Worm (Caenorhabditis elegans) whole organism, L3 larva: Measurements from ENCODE around the gene sec-61.G.
A peak's percentile ranks its signal among the peaks of the same experiment; 100 is the strongest.

ENCODE experiments used
- ZK546.5 ChIP-seq: sonication (generic microtip); optimal IDR thresholded peaks from 2 replicates; lab custom pipeline; 2017; ENCODE audit warnings: missing biosample characterization, missing genetic modification characterization
- aly-2 ChIP-seq: fragments of 150-350 bp; optimal IDR thresholded peaks from 2 replicates; lab custom pipeline; 2014; ENCODE audit warnings: missing biosample characterization, missing genetic modification characterization
- ama-1 ChIP-seq: fragments of 150-350 bp; optimal IDR thresholded peaks from 2 replicates; lab custom pipeline; 2018
- ceh-16 ChIP-seq: sonication (generic microtip); optimal IDR thresholded peaks from 2 replicates; lab custom pipeline; 2017; ENCODE audit warnings: missing biosample characterization, missing genetic modification characterization
- ceh-28 ChIP-seq: fragments of 150-350 bp; optimal IDR thresholded peaks from 2 replicates; lab custom pipeline; 2014; ENCODE audit warnings: missing biosample characterization, missing genetic modification reagents, missing genetic modification characterization
- ceh-82 ChIP-seq: fragments of 150-350 bp; optimal IDR thresholded peaks from 2 replicates; lab custom pipeline; 2014; ENCODE audit warnings: missing biosample characterization, missing genetic modification characterization
- ceh-9 ChIP-seq: sonication (generic microtip); optimal IDR thresholded peaks from 2 replicates; lab custom pipeline; 2018; ENCODE audit warnings: missing biosample characterization, missing genetic modification characterization
- daf-12 ChIP-seq: fragments of 150-350 bp; optimal IDR thresholded peaks from 2 replicates; lab custom pipeline; 2014; ENCODE audit warnings: missing biosample characterization, missing genetic modification reagents, missing genetic modification characterization
- egl-5 ChIP-seq: fragments of 150-350 bp; optimal IDR thresholded peaks from 2 replicates; lab custom pipeline; 2017; ENCODE audit warnings: missing biosample characterization, missing genetic modification reagents, missing genetic modification characterization, inconsistent platforms
- elt-2 ChIP-seq: sonication (generic microtip); optimal IDR thresholded peaks from 2 replicates; lab custom pipeline; 2016; ENCODE audit warnings: missing genetic modification reagents, mild to moderate bottlenecking, missing genetic modification characterization, missing compliant biosample characterization
- elt-3 ChIP-seq, 3 experiments: fragments of 150-350 bp in 1 of 3; sonication (generic microtip) in 2 of 3; optimal IDR thresholded peaks; 2 replicates in 2 of 3; 4 replicates in 1 of 3; lab custom pipeline; 2014 to 2017; ENCODE audit warnings: missing biosample characterization in 3 of 3, missing genetic modification characterization in 3 of 3
- eor-1 ChIP-seq, 2 experiments: fragments of 150-350 bp; optimal IDR thresholded peaks; 2 replicates each; lab custom pipeline; 2014 to 2018; ENCODE audit warnings: missing biosample characterization in 2 of 2, missing genetic modification characterization in 2 of 2
- fkh-10 ChIP-seq: sonication (generic microtip); optimal IDR thresholded peaks from 2 replicates; lab custom pipeline; 2017; ENCODE audit warnings: missing biosample characterization, missing genetic modification reagents, missing genetic modification characterization
- fkh-2 ChIP-seq: fragments of 150-350 bp; optimal IDR thresholded peaks from 2 replicates; lab custom pipeline; 2014; ENCODE audit warnings: missing biosample characterization, missing genetic modification reagents, missing genetic modification characterization
- jun-1 ChIP-seq: fragments of 150-350 bp; optimal IDR thresholded peaks from 2 replicates; lab custom pipeline; 2014; ENCODE audit warnings: missing biosample characterization, missing genetic modification reagents, missing genetic modification characterization
- lin-15B ChIP-seq: fragments of 150-350 bp; optimal IDR thresholded peaks from 2 replicates; lab custom pipeline; 2014; ENCODE audit warnings: missing biosample characterization, missing genetic modification characterization
- lin-39 ChIP-seq: fragments of 150-350 bp; optimal IDR thresholded peaks from 2 replicates; lab custom pipeline; 2018; ENCODE audit warnings: missing biosample characterization, missing genetic modification reagents, missing genetic modification characterization
- lsy-12 ChIP-seq: sonication (generic microtip); optimal IDR thresholded peaks from 2 replicates; lab custom pipeline; 2016; ENCODE audit warnings: mild to moderate bottlenecking, missing genetic modification characterization, missing compliant biosample characterization
- mdl-1 ChIP-seq: fragments of 150-350 bp; optimal IDR thresholded peaks from 2 replicates; lab custom pipeline; 2014; ENCODE audit warnings: missing biosample characterization, missing genetic modification characterization
- nhr-11 ChIP-seq: fragments of 150-350 bp; optimal IDR thresholded peaks from 2 replicates; lab custom pipeline; 2014; ENCODE audit warnings: missing biosample characterization, missing genetic modification characterization
- nhr-23 ChIP-seq: fragments of 150-350 bp; optimal IDR thresholded peaks from 2 replicates; lab custom pipeline; 2014; ENCODE audit warnings: missing biosample characterization, missing genetic modification reagents, missing genetic modification characterization
- nhr-237 ChIP-seq: fragments of 150-350 bp; optimal IDR thresholded peaks from 2 replicates; lab custom pipeline; 2014; ENCODE audit warnings: missing biosample characterization, missing genetic modification characterization
- nhr-43 ChIP-seq: sonication (generic microtip); optimal IDR thresholded peaks from 2 replicates; lab custom pipeline; 2016; ENCODE audit warnings: mild to moderate bottlenecking, missing genetic modification characterization, missing compliant biosample characterization; ENCODE audit not compliant: poor library complexity, severe bottlenecking
- nhr-67 ChIP-seq: fragments of 150-350 bp; optimal IDR thresholded peaks from 2 replicates; lab custom pipeline; 2014; ENCODE audit warnings: missing biosample characterization, missing genetic modification characterization
- nhr-76 ChIP-seq: fragments of 150-350 bp; sonication (generic microtip); optimal IDR thresholded peaks from 5 replicates; lab custom pipeline; 2014; ENCODE audit warnings: missing biosample characterization, missing genetic modification characterization
- nhr-77 ChIP-seq: fragments of 150-350 bp; optimal IDR thresholded peaks from 2 replicates; lab custom pipeline; 2014; ENCODE audit warnings: missing biosample characterization, missing genetic modification characterization
- pha-4 ChIP-seq: fragments of 150-350 bp; optimal IDR thresholded peaks from 2 replicates; lab custom pipeline; 2014; ENCODE audit warnings: missing biosample characterization, missing genetic modification reagents, missing genetic modification characterization
- pqm-1 ChIP-seq: fragments of 150-350 bp; optimal IDR thresholded peaks from 2 replicates; lab custom pipeline; 2017; ENCODE audit warnings: missing biosample characterization, missing genetic modification characterization, inconsistent platforms
- skn-1 ChIP-seq: fragments of 150-350 bp; optimal IDR thresholded peaks from 2 replicates; lab custom pipeline; 2014; ENCODE audit warnings: missing biosample characterization, missing genetic modification characterization
- snpc-4 ChIP-seq: fragments of 150-350 bp; optimal IDR thresholded peaks from 2 replicates; lab custom pipeline; 2014; ENCODE audit warnings: missing biosample characterization, missing genetic modification characterization
- tbx-2 ChIP-seq: sonication (generic microtip); optimal IDR thresholded peaks from 2 replicates; lab custom pipeline; 2016; ENCODE audit warnings: mild to moderate bottlenecking, missing genetic modification characterization, missing compliant biosample characterization
- unc-62 ChIP-seq: fragments of 150-350 bp; sonication (generic microtip); optimal IDR thresholded peaks from 4 replicates; lab custom pipeline; 2014; ENCODE audit warnings: missing biosample characterization, missing genetic modification reagents, missing genetic modification characterization
- zag-1 ChIP-seq: fragments of 150-350 bp; optimal IDR thresholded peaks from 2 replicates; lab custom pipeline; 2014; ENCODE audit warnings: missing biosample characterization, missing genetic modification characterization
- ztf-11 ChIP-seq: fragments of 150-350 bp; optimal IDR thresholded peaks from 2 replicates; lab custom pipeline; 2014; ENCODE audit warnings: missing biosample characterization, missing genetic modification characterization
- ztf-4 ChIP-seq: fragments of 150-350 bp; optimal IDR thresholded peaks from 2 replicates; lab custom pipeline; 2014; ENCODE audit warnings: missing biosample characterization, missing genetic modification characterization

Gene sec-61.G

DNA sequence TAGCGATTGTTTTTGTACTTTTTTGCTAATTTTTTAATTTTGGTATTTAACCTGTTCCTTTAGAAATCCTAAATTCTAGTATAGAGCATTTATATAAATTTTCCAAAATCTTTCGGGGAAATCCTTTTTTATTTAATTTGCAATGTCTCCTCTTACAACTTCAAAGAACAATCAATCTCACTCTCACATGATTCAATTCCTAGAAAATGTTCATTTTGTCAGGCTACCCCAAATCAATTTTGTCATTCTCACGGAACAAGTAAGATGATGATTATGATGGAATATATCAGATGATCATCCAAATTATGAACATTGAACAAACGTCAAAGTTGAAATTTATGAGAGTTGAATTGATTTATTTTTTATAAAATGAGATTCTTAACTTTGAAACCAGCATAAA, 40.4 kb upstream of the sec-61.G start:
- peak; percentile 42 for TF ChIP-seq nhr-43 (tag; lab: Kevin White, UChicago)
- TF ChIP-seq fkh-10 (GFP tag; lab: Kevin White, UChicago): peak; percentile 85
- TF ChIP-seq nhr-23 (tag; lab: Kevin White, UChicago): peak; percentile 58
- TF ChIP-seq nhr-11 (tag; lab: Kevin White, UChicago): peak; percentile 37
- TF ChIP-seq egl-5: no peak
- no peak for TF ChIP-seq daf-12 (tag; lab: Kevin White, UChicago)

DNA sequence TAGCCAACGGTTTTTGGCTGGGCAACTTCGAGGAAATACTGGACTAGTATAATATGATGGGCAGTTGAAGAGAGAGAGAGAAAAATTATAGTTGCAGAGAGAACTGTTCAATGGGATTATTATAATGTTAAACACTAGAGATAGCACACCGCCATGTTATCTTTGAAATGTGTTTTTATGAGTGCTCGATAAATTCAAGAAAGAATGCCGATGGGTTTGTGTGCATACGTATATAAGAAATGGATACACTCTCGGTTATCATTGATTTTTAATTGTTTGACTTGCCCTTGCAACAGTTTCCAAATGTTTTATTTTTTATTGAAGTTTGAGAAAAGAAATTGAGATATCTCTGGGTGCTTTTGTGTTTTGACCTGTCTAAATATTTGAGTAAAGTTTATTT, 39.7 kb upstream of the sec-61.G start, which contains the start of gene F17C11.12:
Gene F17C11.12 (minus strand): TSS at position 240 of the 400 bp plus-strand sequence.
- TF ChIP-seq elt-2 (tag; lab: Kevin White, UChicago) (peak; percentile 91), pqm-1 (tag; lab: Kevin White, UChicago) (peak; percentile 86), ceh-28 (no peak)

DNA sequence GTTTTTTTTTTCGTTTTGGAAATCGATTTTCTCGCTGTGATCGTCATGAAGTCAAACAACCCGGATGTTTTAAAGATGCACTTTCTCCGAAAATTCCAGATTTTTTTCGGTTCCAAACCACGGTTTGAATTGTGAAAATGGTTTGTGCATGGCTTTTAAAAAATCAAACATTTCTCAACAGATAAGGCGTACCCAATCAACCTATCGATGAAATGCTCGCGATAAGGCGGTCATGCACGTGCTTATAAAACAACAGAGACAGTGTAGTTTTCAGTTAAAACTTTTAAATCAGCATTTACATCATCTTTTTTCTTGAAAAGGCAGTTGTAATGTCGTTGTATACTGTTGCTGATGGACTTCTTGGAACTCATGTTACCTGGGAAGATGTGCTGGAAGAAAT, 35.5 kb upstream of the sec-61.G start, which contains the start of gene F58B4.5:
Gene F58B4.5 (plus strand): TSS at position 283 of the 400 bp plus-strand sequence.
- peak; percentile 94 for TF ChIP-seq elt-2 (tag; lab: Kevin White, UChicago)
- no peak for TF ChIP-seq ceh-9
- TF ChIP-seq ztf-11: no peak
- TF ChIP-seq pqm-1 (tag; lab: Kevin White, UChicago): peak; percentile 29
- no peak for TF ChIP-seq nhr-11 (tag; lab: Kevin White, UChicago)

DNA sequence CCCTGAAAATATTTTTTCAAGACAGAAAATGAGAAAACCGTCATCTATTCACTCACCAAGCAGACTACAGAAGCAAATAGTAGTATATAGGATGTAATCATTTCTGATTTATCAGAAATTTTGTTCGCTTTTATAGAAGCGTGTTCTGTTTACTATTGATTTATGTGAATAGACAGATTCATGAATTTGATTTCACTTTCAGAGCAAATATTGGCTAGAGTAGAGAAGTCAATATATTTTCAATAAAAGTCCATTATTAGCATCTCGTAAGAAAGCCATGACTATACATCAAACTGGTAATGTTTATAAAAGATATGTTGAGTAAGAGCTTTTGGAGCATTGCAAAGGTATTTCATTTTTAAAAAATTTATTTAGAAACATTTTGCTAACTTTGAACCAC, 34.2 kb upstream of the sec-61.G start, which contains the start of gene scvp-1:
Gene scvp-1 (minus strand): TSS at position 101 of the 400 bp plus-strand sequence.
- TF ChIP-seq nhr-67: no peak
- TF ChIP-seq lin-15B: no peak
- TF ChIP-seq skn-1 (tag; lab: Kevin White, UChicago): no peak
- TF ChIP-seq fkh-2 (tag; lab: Kevin White, UChicago): no peak
- TF ChIP-seq ceh-28: no peak
- no peak for TF ChIP-seq jun-1 (tag; lab: Kevin White, UChicago)
- TF ChIP-seq pha-4 (tag; lab: Kevin White, UChicago): no peak
- no peak for TF ChIP-seq lin-39 (tag; lab: Kevin White, UChicago)
- TF ChIP-seq ceh-82 (tag; lab: Kevin White, UChicago): no peak
- no peak for TF ChIP-seq elt-3 (tag; optimal IDR thresholded peaks at IDR 0.05; lab: Kevin White, UChicago)
- no peak for TF ChIP-seq egl-5
- no peak for TF ChIP-seq ama-1 (lab: Kevin White, UChicago)
- TF ChIP-seq nhr-11 (tag; lab: Kevin White, UChicago): no peak
- no peak for TF ChIP-seq ztf-4 (tag; lab: Kevin White, UChicago)
- TF ChIP-seq ztf-11: no peak
- no peak for TF ChIP-seq zag-1 (tag; lab: Kevin White, UChicago)
- no peak for TF ChIP-seq unc-62 (GFP tag; lab: Kevin White, UChicago)
- TF ChIP-seq nhr-237 (tag; lab: Kevin White, UChicago): no peak
- no peak for TF ChIP-seq ceh-16 (tag; lab: Kevin White, UChicago)
- no peak for TF ChIP-seq fkh-10 (GFP tag; lab: Kevin White, UChicago)

DNA sequence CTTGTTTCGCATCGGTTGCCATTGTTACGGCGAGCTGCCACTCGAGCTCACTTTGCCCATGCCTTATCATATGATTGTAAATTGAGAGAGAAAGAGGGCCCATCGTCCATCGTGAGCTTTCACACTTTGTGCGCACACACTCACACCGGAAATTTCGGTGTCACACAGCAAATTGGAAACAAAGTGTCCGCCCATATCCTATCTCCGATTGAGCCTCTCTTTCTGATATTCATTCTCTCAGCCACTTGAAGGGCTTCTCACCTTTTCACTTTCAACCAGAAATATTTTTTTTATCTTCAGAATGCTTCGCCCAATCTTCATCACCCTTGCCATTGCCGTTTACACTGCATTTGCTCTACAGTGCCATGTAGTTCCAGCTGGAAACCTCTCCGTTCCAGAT, 32.6 kb upstream of the sec-61.G start, which contains the start of gene F58B4.3:
Gene F58B4.3 (plus strand): TSS at position 301 of the 400 bp plus-strand sequence.
- TF ChIP-seq nhr-76 (no peak), nhr-11 (tag; lab: Kevin White, UChicago) (no peak), nhr-67 (no peak), snpc-4 (tag; lab: Kevin White, UChicago) (no peak), eor-1 (tag; optimal IDR thresholded peaks at IDR 0.05; lab: Kevin White, UChicago) (no peak), mdl-1 (tag; lab: Kevin White, UChicago) (no peak), lsy-12 (tag; lab: Kevin White, UChicago) (no peak), ZK546.5 (tag; lab: Kevin White, UChicago) (no peak), ceh-82 (tag; lab: Kevin White, UChicago) (no peak)

DNA sequence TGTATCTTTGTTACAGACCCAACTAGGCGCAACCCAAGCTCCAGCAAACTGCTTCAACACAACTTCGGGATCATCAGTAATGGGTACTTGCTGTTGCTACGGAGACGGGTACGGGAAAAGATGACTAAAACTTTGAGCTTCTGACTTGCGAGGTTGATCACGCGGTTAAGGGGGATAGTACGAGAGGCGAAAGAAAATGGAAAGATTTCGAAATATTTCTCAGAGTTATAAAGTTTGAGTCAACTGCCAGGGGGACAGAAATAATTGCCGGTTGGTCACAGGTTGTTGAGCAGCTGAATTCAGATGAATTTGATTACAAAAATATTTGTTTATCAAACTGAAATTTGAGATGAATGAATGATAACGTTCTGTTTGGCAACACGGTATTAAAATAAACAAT, 28.7 kb upstream of the sec-61.G start:
- TF ChIP-seq nhr-77 (tag; lab: Kevin White, UChicago) (no peak), aly-2 (tag; lab: Kevin White, UChicago) (no peak), ZK546.5 (tag; lab: Kevin White, UChicago) (no peak), tbx-2 (tag; lab: Kevin White, UChicago) (no peak), unc-62 (GFP tag; lab: Kevin White, UChicago) (no peak), skn-1 (tag; lab: Kevin White, UChicago) (no peak), elt-3 (tag; optimal IDR thresholded peaks at IDR 0.05; lab: Kevin White, UChicago) (no peak), nhr-23 (tag; lab: Kevin White, UChicago) (no peak), pqm-1 (tag; lab: Kevin White, UChicago) (no peak), ceh-9 (no peak), mdl-1 (tag; lab: Kevin White, UChicago) (no peak), jun-1 (tag; lab: Kevin White, UChicago) (no peak), ztf-11 (no peak), ceh-28 (no peak), nhr-237 (tag; lab: Kevin White, UChicago) (no peak)
